Worm (Caenorhabditis elegans) whole organism, late embryonic: Measurements from ENCODE around the gene ugt-58.

Source experiments
- F13H6.1 ChIP-seq: sonication (generic microtip); optimal IDR thresholded peaks from 2 replicates; lab custom pipeline; 2016; ENCODE audit warnings: missing genetic modification characterization, missing compliant biosample characterization
- K09A11.1 ChIP-seq: sonication (generic microtip); optimal IDR thresholded peaks from 2 replicates; lab custom pipeline; 2017; ENCODE audit warnings: antibody characterized with exemption, mild to moderate bottlenecking, missing genetic modification characterization, missing compliant biosample characterization; ENCODE audit not compliant: insufficient read depth
- ceh-14 ChIP-seq: sonication (generic microtip); optimal IDR thresholded peaks from 2 replicates; lab custom pipeline; 2016; ENCODE audit warnings: missing genotype, missing genetic modification characterization, missing compliant biosample characterization
- ceh-18 ChIP-seq: sonication (generic microtip); optimal IDR thresholded peaks from 2 replicates; lab custom pipeline; 2016; ENCODE audit warnings: missing genetic modification characterization, missing compliant biosample characterization
- ceh-2 ChIP-seq: sonication (generic microtip); optimal IDR thresholded peaks from 2 replicates; lab custom pipeline; 2016; ENCODE audit warnings: missing genotype, missing genetic modification characterization, missing compliant biosample characterization
- ceh-22 ChIP-seq: sonication (generic microtip); optimal IDR thresholded peaks from 2 replicates; lab custom pipeline; 2017; ENCODE audit warnings: missing biosample characterization, missing genetic modification characterization
- ceh-24 ChIP-seq: sonication (generic microtip); optimal IDR thresholded peaks from 2 replicates; lab custom pipeline; 2016; ENCODE audit warnings: mild to moderate bottlenecking, missing genetic modification characterization, missing compliant biosample characterization
- ceh-30 ChIP-seq: fragments of 150-350 bp; optimal IDR thresholded peaks from 2 replicates; lab custom pipeline; 2014; ENCODE audit warnings: missing biosample characterization, missing genetic modification characterization
- ceh-31 ChIP-seq: sonication (generic microtip); optimal IDR thresholded peaks from 2 replicates; lab custom pipeline; 2016; ENCODE audit warnings: missing genetic modification characterization, missing compliant biosample characterization
- ceh-45 ChIP-seq: fragments of 200-800 bp; sonication (Bioruptor generic); IDR thresholded peaks from 2 replicates; pipeline ENCODE4 v1.3.6; 2022; ENCODE audit warnings: missing genetic modification reagents, missing genetic modification characterization, missing compliant biosample characterization
- ceh-48 ChIP-seq: sonication (generic microtip); optimal IDR thresholded peaks from 2 replicates; lab custom pipeline; 2016; ENCODE audit warnings: missing genetic modification characterization, inconsistent platforms, missing compliant biosample characterization
- che-1 ChIP-seq: sonication (generic microtip); optimal IDR thresholded peaks from 2 replicates; lab custom pipeline; 2016; ENCODE audit warnings: mild to moderate bottlenecking, missing genetic modification characterization, missing compliant biosample characterization
- dve-1 ChIP-seq: sonication (generic microtip); optimal IDR thresholded peaks from 2 replicates; lab custom pipeline; 2017; ENCODE audit warnings: antibody characterized with exemption, mild to moderate bottlenecking, missing genetic modification characterization, missing compliant biosample characterization
- elt-2 ChIP-seq: sonication (generic microtip); optimal IDR thresholded peaks from 2 replicates; lab custom pipeline; 2016; ENCODE audit warnings: missing genetic modification reagents, missing genetic modification characterization, missing compliant biosample characterization
- elt-4 ChIP-seq: sonication (generic microtip); optimal IDR thresholded peaks from 2 replicates; lab custom pipeline; 2016; ENCODE audit warnings: missing genetic modification characterization, missing compliant biosample characterization
- ets-4 ChIP-seq: sonication (generic microtip); optimal IDR thresholded peaks from 2 replicates; lab custom pipeline; 2016; ENCODE audit warnings: missing genetic modification characterization, missing compliant biosample characterization
- eyg-1 ChIP-seq: sonication (generic microtip); optimal IDR thresholded peaks from 2 replicates; lab custom pipeline; 2016; ENCODE audit warnings: missing genotype, missing genetic modification characterization, missing compliant biosample characterization
- fkh-10 ChIP-seq: fragments of 150-350 bp; optimal IDR thresholded peaks from 2 replicates; lab custom pipeline; 2014; ENCODE audit warnings: missing biosample characterization, missing genetic modification reagents, missing genetic modification characterization
- fkh-6 ChIP-seq: sonication (generic microtip); optimal IDR thresholded peaks from 2 replicates; lab custom pipeline; 2016; ENCODE audit warnings: missing genetic modification characterization, missing compliant biosample characterization
- gmeb-2 ChIP-seq: sonication (generic microtip); optimal IDR thresholded peaks from 2 replicates; lab custom pipeline; 2016; ENCODE audit warnings: missing genetic modification characterization, inconsistent platforms, missing compliant biosample characterization
- hlh-13 ChIP-seq: fragments of 200-800 bp; sonication (Bioruptor generic); optimal IDR thresholded peaks from 2 replicates; lab custom pipeline; 2018; ENCODE audit warnings: mild to moderate bottlenecking, missing genetic modification characterization, missing compliant biosample characterization
- hlh-15 ChIP-seq: sonication (generic microtip); optimal IDR thresholded peaks from 2 replicates; lab custom pipeline; 2016; ENCODE audit warnings: missing genetic modification characterization, missing compliant biosample characterization
- hlh-30 ChIP-seq: sonication (generic microtip); optimal IDR thresholded peaks from 2 replicates; lab custom pipeline; 2017; ENCODE audit warnings: antibody characterized with exemption, missing genetic modification characterization, missing compliant biosample characterization; ENCODE audit not compliant: insufficient read depth
- lim-6 ChIP-seq: sonication (generic microtip); optimal IDR thresholded peaks from 2 replicates; lab custom pipeline; 2016; ENCODE audit warnings: missing genetic modification characterization, missing compliant biosample characterization
- lin-11 ChIP-seq: fragments of 200-800 bp; sonication (Bioruptor generic); optimal IDR thresholded peaks from 2 replicates; lab custom pipeline; 2018; ENCODE audit warnings: mild to moderate bottlenecking, missing genetic modification characterization, missing compliant biosample characterization
- nhr-11 ChIP-seq: fragments of 150-350 bp; optimal IDR thresholded peaks from 2 replicates; lab custom pipeline; 2014; ENCODE audit warnings: missing biosample characterization, missing genetic modification characterization
- odd-2 ChIP-seq: sonication (generic microtip); optimal IDR thresholded peaks from 2 replicates; lab custom pipeline; 2017; ENCODE audit warnings: antibody characterized with exemption, mild to moderate bottlenecking, missing genetic modification characterization, missing compliant biosample characterization
- pros-1 ChIP-seq: fragments of 150-350 bp; optimal IDR thresholded peaks from 2 replicates; lab custom pipeline; 2014; ENCODE audit warnings: missing biosample characterization, missing genetic modification reagents, missing genetic modification characterization
- syd-9 ChIP-seq: sonication (generic microtip); optimal IDR thresholded peaks from 2 replicates; lab custom pipeline; 2016; ENCODE audit warnings: mild to moderate bottlenecking, missing genetic modification characterization, moderate library complexity, missing compliant biosample characterization
- tbx-2 ChIP-seq: sonication (generic microtip); optimal IDR thresholded peaks from 2 replicates; lab custom pipeline; 2016; ENCODE audit warnings: missing genetic modification characterization, missing compliant biosample characterization
- tbx-7 ChIP-seq: sonication (generic microtip); optimal IDR thresholded peaks from 2 replicates; lab custom pipeline; 2016; ENCODE audit warnings: missing genotype, missing genetic modification characterization, missing compliant biosample characterization
- ttx-3 ChIP-seq: sonication (generic microtip); optimal IDR thresholded peaks from 2 replicates; lab custom pipeline; 2016; ENCODE audit warnings: missing genetic modification reagents, missing genetic modification characterization, missing compliant biosample characterization
- unc-3 ChIP-seq, 2 experiments: fragments of 200-800 bp in 1 of 2; sonication (Bioruptor generic) in 1 of 2; sonication (generic microtip) in 1 of 2; conservative IDR thresholded peaks in 1 of 2; optimal IDR thresholded peaks in 1 of 2; 2 replicates each; pipeline versions ENCODE4 v1.3.6 to Lab custom; 2016 to 2022; ENCODE audit warnings: missing compliant biosample characterization in 2 of 2, missing genetic modification characterization in 2 of 2, missing genetic modification reagents in 1 of 2
- unc-55 ChIP-seq: sonication (generic microtip); optimal IDR thresholded peaks from 2 replicates; lab custom pipeline; 2017; ENCODE audit warnings: missing biosample characterization, missing genetic modification reagents, missing genetic modification characterization
- unc-86 ChIP-seq: sonication (generic microtip); optimal IDR thresholded peaks from 2 replicates; lab custom pipeline; 2016; ENCODE audit warnings: missing genetic modification characterization, missing compliant biosample characterization
- ztf-16 ChIP-seq: sonication (generic microtip); optimal IDR thresholded peaks from 2 replicates; lab custom pipeline; 2017; ENCODE audit warnings: missing genetic modification characterization, missing compliant biosample characterization

The ugt-58 gene

DNA sequence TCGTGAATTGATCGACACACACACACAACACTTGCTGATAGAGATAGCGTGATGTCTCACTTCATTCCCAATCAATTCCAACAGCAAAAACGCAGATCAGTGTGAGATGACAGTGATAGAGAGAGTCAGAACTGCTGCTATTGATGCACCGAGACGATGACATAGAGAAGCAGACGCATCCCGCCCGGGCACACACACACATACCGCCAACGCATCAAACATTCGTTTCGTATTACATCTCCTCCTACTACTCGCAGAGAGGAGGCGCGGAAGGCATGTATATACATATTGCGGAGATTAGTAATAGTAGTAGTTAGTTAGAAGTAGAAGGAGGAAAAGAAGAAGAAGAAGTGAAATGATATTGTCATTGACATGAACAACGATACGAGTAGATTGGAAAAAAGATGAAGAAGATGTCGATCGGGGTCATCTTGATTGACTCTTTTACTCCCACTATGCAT, 32.8 kb upstream of the ugt-58 start (continued):
- TF ChIP-seq lim-6 (no peak), fkh-6 (tag; lab: Kevin White, UChicago) (no peak)

DNA sequence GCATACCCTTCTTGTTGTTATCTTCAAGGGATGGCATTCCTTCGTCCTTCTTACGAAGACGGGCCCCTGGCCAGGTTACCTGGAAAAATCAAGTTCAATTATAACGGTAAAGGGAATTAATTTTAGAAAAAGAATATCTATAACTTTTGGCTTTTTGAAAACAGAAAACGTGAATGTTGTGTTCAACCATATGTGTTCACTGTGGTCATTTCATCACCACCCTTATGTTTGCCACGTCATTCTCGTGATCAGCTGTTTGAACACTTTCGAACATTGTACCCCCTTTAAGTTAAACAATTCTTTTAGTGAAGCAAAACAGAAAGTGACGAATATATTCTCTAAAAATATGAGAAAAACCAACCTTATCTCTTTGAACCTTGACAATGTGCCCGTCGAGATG, 32.2 kb upstream of the ugt-58 start:
- no peak for TF ChIP-seq ceh-22
- no peak for TF ChIP-seq dve-1 (tag; lab: Kevin White, UChicago)
- no peak for TF ChIP-seq hlh-30
- no peak for TF ChIP-seq hlh-13 (GFP tag; lab: Kevin White, UChicago)
- TF ChIP-seq tbx-7: no peak
- TF ChIP-seq gmeb-2 (tag; lab: Kevin White, UChicago): no peak
- TF ChIP-seq ceh-24 (tag; lab: Kevin White, UChicago): no peak
- TF ChIP-seq pros-1 (tag; lab: Kevin White, UChicago): no peak
- TF ChIP-seq elt-4 (tag; lab: Kevin White, UChicago): no peak
- no peak for TF ChIP-seq ceh-18

DNA sequence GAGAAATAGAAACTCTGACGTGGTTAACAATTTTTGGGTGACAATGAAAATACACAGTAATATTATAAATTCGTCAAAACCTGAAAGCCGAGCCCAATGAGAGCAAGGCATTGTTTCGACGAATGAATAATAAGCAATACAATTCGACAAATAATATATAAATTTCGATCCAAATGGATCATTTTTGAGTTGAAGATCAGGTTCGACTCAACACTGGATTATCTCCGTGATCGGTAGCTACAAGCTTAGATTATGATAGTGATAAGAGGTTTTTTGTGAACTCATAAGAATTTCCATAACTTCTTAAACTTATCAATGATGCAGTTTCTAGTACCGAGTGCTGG, 31.3 kb upstream of the ugt-58 start:
- no peak for TF ChIP-seq eyg-1 (tag; lab: Kevin White, UChicago)
- no peak for TF ChIP-seq unc-86 (tag; lab: Kevin White, UChicago)
- no peak for TF ChIP-seq ceh-45
- no peak for TF ChIP-seq hlh-15 (tag; lab: Kevin White, UChicago)
- no peak for TF ChIP-seq F13H6.1 (tag; lab: Kevin White, UChicago)
- no peak for TF ChIP-seq ceh-31
- TF ChIP-seq dve-1 (tag; lab: Kevin White, UChicago): no peak
- TF ChIP-seq ztf-16 (tag; lab: Kevin White, UChicago): no peak
- TF ChIP-seq elt-2 (tag; lab: Kevin White, UChicago): no peak
- TF ChIP-seq ceh-24 (tag; lab: Kevin White, UChicago): no peak
- no peak for TF ChIP-seq ceh-14 (tag; lab: Kevin White, UChicago)
- TF ChIP-seq tbx-2 (tag; lab: Kevin White, UChicago): no peak
- no peak for TF ChIP-seq ceh-30 (tag; lab: Kevin White, UChicago)
- no peak for TF ChIP-seq syd-9 (tag; lab: Kevin White, UChicago)
- no peak for TF ChIP-seq ttx-3 (tag; lab: Kevin White, UChicago)
- TF ChIP-seq odd-2 (tag; lab: Kevin White, UChicago): no peak
- no peak for TF ChIP-seq ceh-22
- TF ChIP-seq unc-3 (GFP tag; conservative IDR thresholded peaks at IDR 0.05; lab: Robert Waterston, UW): no peak
- no peak for TF ChIP-seq unc-3 (tag; optimal IDR thresholded peaks at IDR 0.05; lab: Kevin White, UChicago)

DNA sequence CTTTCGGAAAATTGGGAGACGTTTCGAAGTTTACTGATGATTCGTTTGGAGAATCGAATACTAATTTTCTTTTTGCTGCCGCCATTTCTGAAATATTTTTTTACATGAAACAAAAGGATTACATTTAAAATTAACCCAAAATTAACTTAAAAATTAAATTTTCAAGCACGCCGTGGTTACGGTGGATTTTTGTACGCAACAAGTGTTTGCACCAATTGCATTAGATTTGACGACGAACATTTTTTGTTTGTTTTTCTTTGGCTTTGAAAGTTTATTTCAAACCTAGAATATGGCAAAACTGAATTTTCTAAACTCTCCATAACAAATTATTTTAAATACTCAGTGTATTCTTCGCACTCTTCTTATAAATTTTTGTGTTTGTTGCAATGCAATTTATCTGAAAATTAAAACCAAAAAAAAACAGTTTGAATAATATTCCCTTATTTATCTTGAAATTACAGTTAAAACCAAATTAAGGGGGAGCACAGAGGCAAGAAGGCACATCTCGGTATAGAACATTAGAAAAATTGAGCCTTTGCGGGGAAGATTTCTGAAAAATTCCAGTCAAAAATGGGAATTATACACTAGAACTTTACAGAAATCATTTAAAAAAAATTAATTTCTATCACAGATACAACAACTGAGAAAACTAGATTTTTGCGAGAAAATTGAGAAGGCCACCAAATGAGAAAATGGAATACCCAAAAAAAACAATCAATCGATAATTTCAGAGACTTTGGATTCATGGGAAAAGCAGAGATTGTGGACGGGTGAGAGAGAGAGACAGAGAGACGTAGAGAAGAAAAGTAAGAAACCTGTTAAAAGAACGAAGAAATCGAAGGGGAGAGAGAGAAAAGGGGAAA, 30.7 kb upstream of the ugt-58 start, which contains the start of gene hal-3:
hal-3 (minus strand) TSS at position 87 of the 863 bp plus-strand sequence.
- no peak for TF ChIP-seq nhr-11 (tag; lab: Kevin White, UChicago)
- no peak for TF ChIP-seq fkh-10 (GFP tag; lab: Kevin White, UChicago)
- TF ChIP-seq K09A11.1 (tag; lab: Kevin White, UChicago): no peak
- no peak for TF ChIP-seq unc-55 (GFP tag; lab: Kevin White, UChicago)
- TF ChIP-seq lin-11 (tag; lab: Kevin White, UChicago): no peak
- TF ChIP-seq hlh-30: no peak
- no peak for TF ChIP-seq che-1 (tag; lab: Kevin White, UChicago)
- TF ChIP-seq tbx-2 (tag; lab: Kevin White, UChicago): no peak
- TF ChIP-seq ceh-2 (tag; lab: Kevin White, UChicago): no peak
- no peak for TF ChIP-seq ets-4 (tag; lab: Kevin White, UChicago)
- TF ChIP-seq ceh-48 (tag; lab: Kevin White, UChicago): no peak
